Fruit fly (Drosophila melanogaster) whole organism, embryonic: ENCODE results near the gene CG11700.

Experiments
- CG10147 ChIP-seq: fragments of 200-800 bp; sonication (Bioruptor generic); optimal IDR thresholded peaks from 2 replicates; lab custom pipeline; 2019; ENCODE audit warnings: missing biosample characterization, mild to moderate bottlenecking, missing genetic modification characterization, moderate library complexity
- CG10267 ChIP-seq: fragments of 200-800 bp; sonication (Bioruptor generic); optimal IDR thresholded peaks from 2 replicates; lab custom pipeline; 2018; ENCODE audit warnings: missing biosample characterization, mild to moderate bottlenecking, missing genetic modification characterization, moderate library complexity
- CG10366 ChIP-seq: fragments of 200-800 bp; sonication (Bioruptor generic); IDR thresholded peaks from 2 replicates; pipeline ENCODE4 v1.3.6; 2022; ENCODE audit warnings: missing biosample characterization, missing genetic modification characterization
- CG11085 ChIP-seq: fragments of 200-800 bp; sonication (Bioruptor generic); IDR thresholded peaks from 2 replicates; pipeline ENCODE4 v1.3.6; 2022; ENCODE audit warnings: missing biosample characterization, missing genetic modification characterization
- CG11398 ChIP-seq: fragments of 200-800 bp; sonication (Bioruptor generic); optimal IDR thresholded peaks from 2 replicates; lab custom pipeline; 2016; ENCODE audit warnings: missing biosample characterization, missing genetic modification characterization
- CG14860 ChIP-seq: fragments of 200-800 bp; sonication (Bioruptor generic); IDR thresholded peaks from 3 replicates; pipeline ENCODE4 v1.3.6; 2022; ENCODE audit warnings: missing biosample characterization, missing genetic modification characterization; ENCODE audit not compliant: partially characterized antibody
- CG16863 ChIP-seq: fragments of 200-800 bp; sonication (Bioruptor generic); optimal IDR thresholded peaks from 3 replicates; lab custom pipeline; 2016; ENCODE audit warnings: missing biosample characterization, missing genetic modification characterization
- CG17802 ChIP-seq: fragments of 200-800 bp; sonication (Bioruptor generic); optimal IDR thresholded peaks from 2 replicates; lab custom pipeline; 2018; ENCODE audit warnings: missing biosample characterization, mild to moderate bottlenecking, missing genetic modification characterization, moderate library complexity
- CG30403 ChIP-seq: fragments of 200-800 bp; sonication (Bioruptor generic); optimal IDR thresholded peaks from 3 replicates; lab custom pipeline; 2016; ENCODE audit warnings: missing biosample characterization, missing genetic modification characterization
- CG34224 ChIP-seq: fragments of 200-800 bp; sonication (Bioruptor generic); IDR thresholded peaks from 3 replicates; pipeline ENCODE4 v1.3.6; 2022; ENCODE audit warnings: missing biosample characterization, missing genetic modification characterization; ENCODE audit not compliant: partially characterized antibody
- CG6854 ChIP-seq: fragments of 200-800 bp; sonication (Bioruptor generic); optimal IDR thresholded peaks from 3 replicates; lab custom pipeline; 2017; ENCODE audit warnings: missing biosample characterization, mild to moderate bottlenecking, missing genetic modification characterization
- CG7556 ChIP-seq: fragments of 200-800 bp; sonication (Bioruptor generic); optimal IDR thresholded peaks from 2 replicates; lab custom pipeline; 2017; ENCODE audit warnings: missing biosample characterization, mild to moderate bottlenecking, missing genetic modification characterization
- CG7928 ChIP-seq: fragments of 200-800 bp; sonication (Bioruptor generic); optimal IDR thresholded peaks from 2 replicates; lab custom pipeline; 2017; ENCODE audit warnings: missing biosample characterization, mild to moderate bottlenecking, missing genetic modification characterization
- CG7987 ChIP-seq: fragments of 200-800 bp; sonication (Bioruptor generic); optimal IDR thresholded peaks from 2 replicates; lab custom pipeline; 2018; ENCODE audit warnings: missing biosample characterization, mild to moderate bottlenecking, missing genetic modification characterization, moderate library complexity
- Dip2 ChIP-seq: fragments of 200-800 bp; sonication (Bioruptor generic); IDR thresholded peaks from 2 replicates; pipeline ENCODE4 v1.3.6; 2022; ENCODE audit warnings: missing biosample characterization, missing genetic modification characterization
- Dll ChIP-seq: fragments of 200-800 bp; sonication (Bioruptor generic); IDR thresholded peaks from 4 replicates; pipeline ENCODE4 v1.3.6; 2022; ENCODE audit warnings: missing biosample characterization, missing genetic modification characterization; ENCODE audit not compliant: partially characterized antibody
- Dp ChIP-seq: fragments of 200-800 bp; sonication (Bioruptor generic); optimal IDR thresholded peaks from 2 replicates; lab custom pipeline; 2018; ENCODE audit warnings: missing biosample characterization, mild to moderate bottlenecking, missing genetic modification characterization, moderate library complexity
- E2f1 ChIP-seq: fragments of 200-800 bp; sonication (Bioruptor generic); IDR thresholded peaks from 2 replicates; pipeline ENCODE4 v1.3.6; 2022; ENCODE audit warnings: missing biosample characterization, missing genetic modification characterization
- E2f2 ChIP-seq: fragments of 200-800 bp; sonication (Bioruptor generic); IDR thresholded peaks from 2 replicates; pipeline ENCODE4 v1.3.6; 2022; ENCODE audit warnings: missing biosample characterization, missing genetic modification characterization
- Ets97D ChIP-seq: fragments of 200-800 bp; sonication (Bioruptor generic); optimal IDR thresholded peaks from 3 replicates; lab custom pipeline; 2016; ENCODE audit warnings: missing biosample characterization, missing genetic modification characterization
- Fer1 ChIP-seq: fragments of 200-800 bp; sonication (Bioruptor generic); optimal IDR thresholded peaks from 2 replicates; lab custom pipeline; 2017; ENCODE audit warnings: missing biosample characterization, mild to moderate bottlenecking, missing genetic modification characterization
- GATAe ChIP-seq: fragments of 200-800 bp; sonication (Bioruptor generic); conservative IDR thresholded peaks from 2 replicates; pipeline ENCODE4 v1.3.6; 2022; ENCODE audit warnings: missing biosample characterization, missing genetic modification characterization
- Gsc ChIP-seq: fragments of 200-800 bp; sonication (Bioruptor generic); IDR thresholded peaks from 2 replicates; pipeline ENCODE4 v1.3.6; 2022; ENCODE audit warnings: missing biosample characterization, missing genetic modification characterization
- HLH4C ChIP-seq: fragments of 200-800 bp; sonication (Bioruptor generic); IDR thresholded peaks from 3 replicates; pipeline ENCODE4 v1.3.6; 2022; ENCODE audit warnings: missing biosample characterization, missing genetic modification characterization; ENCODE audit not compliant: partially characterized antibody
- Jarid2 ChIP-seq: fragments of 200-800 bp; sonication (Bioruptor generic); optimal IDR thresholded peaks from 3 replicates; lab custom pipeline; 2017; ENCODE audit warnings: mild to moderate bottlenecking, missing biosample characterization, missing genetic modification reagents, missing genetic modification characterization
- Nf-YC ChIP-seq: fragments of 200-800 bp; optimal IDR thresholded peaks from 3 replicates; lab custom pipeline; 2019; ENCODE audit warnings: missing biosample characterization, mild to moderate bottlenecking, missing genetic modification characterization, moderate library complexity
- Sox100B ChIP-seq: fragments of 200-800 bp; sonication (Bioruptor generic); optimal IDR thresholded peaks from 3 replicates; lab custom pipeline; 2018; ENCODE audit warnings: missing biosample characterization, mild to moderate bottlenecking, missing genetic modification characterization
- Sry-δ ChIP-seq: fragments of 200-800 bp; sonication (Bioruptor generic); optimal IDR thresholded peaks from 2 replicates; lab custom pipeline; 2016; ENCODE audit warnings: missing biosample characterization, missing genetic modification characterization
- Taf1 ChIP-seq: fragments of 200-800 bp; sonication (Bioruptor generic); IDR thresholded peaks from 2 replicates; pipeline ENCODE4 v1.3.6; 2022; ENCODE audit warnings: missing biosample characterization, missing genetic modification characterization
- Trl ChIP-seq, 3 experiments: fragments of >200 bp in 2 of 3; fragments of 200-800 bp in 1 of 3; sonication (Bioruptor generic) in 1 of 3; optimal IDR thresholded peaks; 2 replicates in 1 of 3; 3 replicates in 2 of 3; lab custom pipeline; 2016 to 2017; ENCODE audit warnings: missing biosample characterization in 1 of 3, missing genetic modification characterization in 1 of 3
- Xrp1 ChIP-seq: fragments of 200-800 bp; sonication (Bioruptor generic); IDR thresholded peaks from 2 replicates; pipeline ENCODE4 v1.3.6; 2022; ENCODE audit warnings: missing biosample characterization, missing genetic modification characterization
- ab ChIP-seq: fragments of 200-800 bp; sonication (Bioruptor generic); optimal IDR thresholded peaks from 2 replicates; lab custom pipeline; 2016; ENCODE audit warnings: missing biosample characterization, missing genetic modification characterization
- cato ChIP-seq: fragments of 200-800 bp; sonication (Bioruptor generic); optimal IDR thresholded peaks from 2 replicates; lab custom pipeline; 2016; ENCODE audit warnings: missing biosample characterization, missing genetic modification characterization, borderline replicate concordance
- caup ChIP-seq: fragments of 200-800 bp; sonication (Bioruptor generic); optimal IDR thresholded peaks from 3 replicates; lab custom pipeline; 2017; ENCODE audit warnings: missing biosample characterization, mild to moderate bottlenecking, missing genetic modification characterization, moderate library complexity; ENCODE audit not compliant: severe bottlenecking
- cg ChIP-seq: fragments of 200-800 bp; sonication (Bioruptor generic); optimal IDR thresholded peaks from 3 replicates; lab custom pipeline; 2019; ENCODE audit warnings: missing biosample characterization, mild to moderate bottlenecking, missing genetic modification characterization, moderate library complexity
- crp ChIP-seq, 2 experiments: fragments of 200-800 bp; sonication (Bioruptor generic); optimal IDR thresholded peaks; 2 replicates in 1 of 2; 3 replicates in 1 of 2; lab custom pipeline; 2017; ENCODE audit warnings: missing biosample characterization in 2 of 2, missing genetic modification characterization in 2 of 2, mild to moderate bottlenecking in 1 of 2, moderate library complexity in 1 of 2
- dmrt11E ChIP-seq: fragments of 200-800 bp; sonication (Bioruptor generic); optimal IDR thresholded peaks from 3 replicates; lab custom pipeline; 2018; ENCODE audit warnings: missing biosample characterization, mild to moderate bottlenecking, missing genetic modification characterization, moderate library complexity
- emc ChIP-seq: fragments of 200-800 bp; sonication (Bioruptor generic); optimal IDR thresholded peaks from 2 replicates; lab custom pipeline; 2016; ENCODE audit warnings: missing biosample characterization, missing genetic modification characterization
- grn ChIP-seq: fragments of 200-800 bp; sonication (Bioruptor generic); optimal IDR thresholded peaks from 3 replicates; lab custom pipeline; 2017; ENCODE audit warnings: missing biosample characterization, missing genetic modification characterization
- gro ChIP-seq: fragments of 200-800 bp; sonication (Bioruptor generic); optimal IDR thresholded peaks from 2 replicates; lab custom pipeline; 2016; ENCODE audit warnings: missing biosample characterization, missing genetic modification characterization
- hkb ChIP-seq, 2 experiments: fragments of 200-800 bp in 1 of 2; fragments of >200 bp in 1 of 2; sonication (Bioruptor generic) in 1 of 2; IDR thresholded peaks in 1 of 2; optimal IDR thresholded peaks in 1 of 2; 2 replicates each; pipeline versions ENCODE4 v1.3.6 to Lab custom; 2017 to 2022; ENCODE audit warnings: missing biosample characterization in 1 of 2, missing genetic modification characterization in 1 of 2
- kah ChIP-seq: fragments of 200-800 bp; sonication (Bioruptor generic); optimal IDR thresholded peaks from 2 replicates; lab custom pipeline; 2018; ENCODE audit warnings: missing biosample characterization, mild to moderate bottlenecking, missing genetic modification characterization
- nmo ChIP-seq: fragments of 200-800 bp; sonication (Bioruptor generic); optimal IDR thresholded peaks from 2 replicates; lab custom pipeline; 2018; ENCODE audit warnings: missing biosample characterization, mild to moderate bottlenecking, missing genetic modification characterization, moderate library complexity
- shn ChIP-seq: fragments of 200-800 bp; sonication (Bioruptor generic); optimal IDR thresholded peaks from 3 replicates; lab custom pipeline; 2016; ENCODE audit warnings: missing biosample characterization, missing genetic modification characterization
- slbo ChIP-seq: fragments of 200-800 bp; sonication (Bioruptor generic); IDR thresholded peaks from 2 replicates; pipeline ENCODE4 v1.3.6; 2022; ENCODE audit warnings: missing biosample characterization, missing genetic modification characterization
- tll ChIP-seq, 2 experiments: fragments of 200-800 bp in 1 of 2; fragments of >200 bp in 1 of 2; sonication (Bioruptor generic) in 1 of 2; optimal IDR thresholded peaks; 2 replicates each; lab custom pipeline; 2017 to 2019; ENCODE audit warnings: missing biosample characterization in 2 of 2, missing genetic modification characterization in 2 of 2, mild to moderate bottlenecking in 1 of 2, moderate library complexity in 1 of 2
- tna ChIP-seq: fragments of 200-800 bp; sonication (Bioruptor generic); IDR thresholded peaks from 2 replicates; pipeline ENCODE4 v1.3.6; 2022; ENCODE audit warnings: missing biosample characterization, missing genetic modification characterization; ENCODE audit not compliant: partially characterized antibody

Gene CG11700

DNA sequence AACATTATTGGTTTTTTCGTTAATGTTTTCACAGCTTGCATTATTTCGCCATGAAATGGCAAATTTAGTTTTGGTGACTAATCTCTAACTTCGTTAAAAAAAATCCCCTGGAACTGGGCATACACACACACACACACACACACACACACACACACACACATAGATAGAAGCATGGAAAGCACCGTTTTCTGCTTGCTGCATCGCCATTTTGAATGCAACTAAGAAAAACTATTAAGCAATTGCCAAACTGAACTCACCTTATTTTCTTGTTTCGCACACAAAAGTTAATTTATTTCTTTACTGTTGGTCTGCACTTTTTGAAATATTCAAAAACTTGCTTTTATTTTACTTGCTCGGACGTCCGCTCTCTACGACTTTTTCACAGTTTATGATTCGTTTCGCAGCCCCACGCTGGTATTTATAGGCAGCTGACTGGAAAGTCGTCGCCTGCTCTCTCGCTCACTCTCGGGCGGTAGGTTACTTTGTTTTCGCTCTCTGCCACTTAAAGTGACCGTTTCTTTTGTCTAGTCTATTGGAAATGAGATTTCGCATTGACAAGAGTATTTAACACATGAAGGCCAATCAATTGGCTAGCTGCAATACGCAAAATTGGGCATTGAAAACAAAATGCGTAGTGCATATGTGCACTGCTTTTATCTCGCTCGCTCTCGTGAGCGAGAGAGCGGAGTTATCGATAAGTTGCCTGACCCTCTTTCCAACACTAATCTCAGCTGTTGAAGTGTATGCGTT lies 4.3 kb downstream of the CG11700 start (continued):
- TF ChIP-seq CG10147 (no peak), CG34224 (0 out of 3 replicates have a peak, but pooled peaks have one; percentile 12), nmo (GFP tag; lab: Kevin White, UChicago) (no peak), slbo (GFP tag; lab: Robert Waterston, UW) (no peak), Gsc (GFP tag; lab: Robert Waterston, UW) (no peak), caup (peak; percentile 25), tna (GFP tag; lab: Robert Waterston, UW) (0 out of 2 replicates have a peak, but pooled peaks have one; percentile 30), HLH4C (GFP tag; lab: Robert Waterston, UW) (0 out of 3 replicates have a peak, but pooled peaks have one; percentile 43), Jarid2 (peak; percentile 79), Trl (optimal IDR thresholded peaks at IDR 0.05; lab: Kevin White, UChicago) (peak; percentile 68 to 82), Trl (GFP tag; optimal IDR thresholded peaks at IDR 0.05; lab: Kevin White, UChicago) (peak; percentile 43), CG7987 (GFP tag; lab: Kevin White, UChicago) (peak; percentile 19), Sox100B (no peak), gro (GFP tag; lab: Kevin White, UChicago) (peak; percentile 38), CG17802 (tag; lab: Kevin White, UChicago) (no peak), CG16863 (GFP tag; lab: Kevin White, UChicago) (no peak), Dp (GFP tag; lab: Kevin White, UChicago) (no peak), Xrp1 (GFP tag; lab: Robert Waterston, UW) (no peak), E2f2 (GFP tag; lab: Robert Waterston, UW) (no peak), ab (no peak), hkb (optimal IDR thresholded peaks at IDR 0.05; lab: Kevin White, UChicago) (no peak), hkb (GFP tag; IDR thresholded peaks at IDR 0.05; lab: Robert Waterston, UW) (no peak), CG7928 (GFP tag; lab: Kevin White, UChicago) (no peak), CG11085 (GFP tag; lab: Robert Waterston, UW) (no peak), cg (GFP tag; lab: Kevin White, UChicago) (peak; percentile 87), Fer1 (GFP tag; lab: Kevin White, UChicago) (peak; percentile 12), Dll (peak; percentile 46; the same call in 2 of the 4 replicates), dmrt11E (tag; lab: Kevin White, UChicago) (no peak), tll (GFP tag; optimal IDR thresholded peaks at IDR 0.05; lab: Kevin White, UChicago) (peak in 1 of 2 experiments; percentile 9), CG14860 (GFP tag; lab: Robert Waterston, UW) (no peak), E2f1 (GFP tag; lab: Robert Waterston, UW) (no peak), Taf1 (GFP tag; lab: Robert Waterston, UW) (no peak), kah (GFP tag; lab: Kevin White, UChicago) (peak; percentile 7), shn (GFP tag; lab: Kevin White, UChicago) (no peak), Ets97D (GFP tag; lab: Kevin White, UChicago) (no peak), cato (GFP tag; lab: Kevin White, UChicago) (no peak), CG10366 (GFP tag; lab: Robert Waterston, UW) (no peak), GATAe (GFP tag; lab: Robert Waterston, UW) (no peak), crp (GFP tag; optimal IDR thresholded peaks at IDR 0.05; lab: Kevin White, UChicago) (peak in 1 of 2 experiments; percentile 75), grn (GFP tag; lab: Kevin White, UChicago) (no peak), CG11398 (GFP tag; lab: Kevin White, UChicago) (peak; percentile 46), CG7556 (GFP tag; lab: Kevin White, UChicago) (peak; percentile 22), CG30403 (GFP tag; lab: Kevin White, UChicago) (no peak), Sry-δ (GFP tag; lab: Kevin White, UChicago) (peak; percentile 25), Dip2 (GFP tag; lab: Robert Waterston, UW) (no peak), CG6854 (GFP tag; lab: Kevin White, UChicago) (peak; percentile 3), emc (GFP tag; lab: Kevin White, UChicago) (no peak), CG10267 (peak; percentile 94), Nf-YC (tag; lab: Kevin White, UChicago) (peak; percentile 16)
